Worm (Caenorhabditis elegans) whole organism, dauer: ENCODE results near the gene dnj-16.

Experiments used
- unc-62 ChIP-seq: sonication (generic microtip); optimal IDR thresholded peaks from 2 replicates; lab custom pipeline; 2017; ENCODE audit warnings: missing biosample characterization, missing genetic modification reagents, missing genetic modification characterization

dnj-16 gene

DNA sequence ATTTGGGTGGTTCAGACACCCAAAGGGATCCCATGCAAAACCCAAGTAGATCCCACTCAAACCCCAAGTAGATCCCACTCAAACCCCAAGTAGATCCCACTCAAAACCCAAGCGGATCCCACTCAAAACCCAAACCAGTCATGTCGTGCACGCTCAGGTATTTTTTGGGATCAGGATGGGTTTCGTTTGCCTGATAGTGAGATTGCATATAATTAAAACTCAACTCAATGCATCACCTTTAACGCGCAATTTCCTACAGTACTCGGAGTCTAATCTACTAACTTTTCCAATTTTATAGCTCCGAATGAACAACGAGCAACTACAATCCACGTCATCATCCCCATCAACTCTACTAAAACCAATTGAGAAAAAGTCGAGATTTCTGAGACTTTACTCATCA is 18.2 kb downstream of the dnj-16 start, which contains the start of gene phlp-2:
Gene phlp-2, plus strand, starts transcription at position 301 of the 400 bp plus-strand sequence.
- TF ChIP-seq unc-62 (GFP tag; lab: Kevin White, UChicago): no peak

DNA sequence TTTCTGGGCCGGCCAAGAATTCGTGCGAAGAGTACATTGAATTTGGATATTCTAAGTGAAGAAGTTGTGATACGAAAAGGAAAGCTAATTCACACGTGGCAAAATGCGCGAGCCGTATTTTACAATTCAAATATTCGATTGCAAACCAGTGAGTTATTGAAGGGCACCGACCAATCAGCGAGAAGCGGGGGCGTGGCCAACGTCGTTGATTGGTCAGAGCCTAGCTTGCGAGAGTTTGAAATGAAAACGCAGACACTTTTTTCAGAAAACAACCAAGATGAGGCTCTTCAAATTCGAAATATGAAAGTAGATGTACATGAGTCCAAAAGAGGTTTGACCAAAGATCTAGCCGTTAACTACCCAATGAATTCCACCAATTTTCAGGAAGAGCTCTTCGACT is 19.7 kb downstream of the dnj-16 start:
- TF ChIP-seq unc-62 (GFP tag; lab: Kevin White, UChicago): no peak

DNA sequence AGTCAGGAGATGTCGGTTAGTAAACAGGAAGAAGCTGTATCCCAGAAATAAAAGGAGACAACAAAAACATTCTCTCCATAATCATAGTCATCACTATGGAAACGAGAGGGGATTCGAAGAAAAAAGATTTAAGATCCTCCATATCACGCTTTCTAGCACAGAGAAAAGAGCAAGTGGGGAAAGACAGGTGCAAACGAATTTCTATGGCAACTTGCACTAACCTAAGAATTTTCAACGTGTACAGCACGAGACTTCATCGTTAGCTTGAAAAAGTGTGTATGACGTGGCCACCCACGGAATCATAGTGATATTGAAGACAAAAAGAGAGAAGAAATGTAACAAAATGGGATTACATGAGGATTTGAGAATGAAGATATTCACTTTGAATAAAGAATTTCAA is 29.9 kb downstream of the dnj-16 start:
- TF ChIP-seq unc-62 (GFP tag; lab: Kevin White, UChicago): no peak

DNA sequence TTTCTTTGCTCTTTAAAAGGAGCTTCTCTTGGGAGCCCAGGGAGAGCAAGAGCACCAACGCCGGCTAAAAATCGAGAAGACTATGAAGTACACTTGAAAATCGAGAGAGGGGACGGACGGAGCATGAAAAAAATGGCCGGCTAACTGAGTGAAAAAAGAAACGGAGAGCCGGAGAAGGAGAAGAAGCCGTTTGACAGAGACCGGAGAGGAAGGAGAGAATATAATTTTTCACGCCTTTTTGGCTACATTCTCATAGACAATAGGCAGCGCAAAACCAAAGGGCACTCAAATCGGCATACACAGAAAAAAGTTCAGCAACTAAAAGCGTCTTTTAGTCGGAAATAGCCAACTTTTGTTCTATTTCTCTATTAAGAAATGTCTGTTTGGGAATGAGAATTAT is 30.6 kb downstream of the dnj-16 start:
- no peak for TF ChIP-seq unc-62 (GFP tag; lab: Kevin White, UChicago)

DNA sequence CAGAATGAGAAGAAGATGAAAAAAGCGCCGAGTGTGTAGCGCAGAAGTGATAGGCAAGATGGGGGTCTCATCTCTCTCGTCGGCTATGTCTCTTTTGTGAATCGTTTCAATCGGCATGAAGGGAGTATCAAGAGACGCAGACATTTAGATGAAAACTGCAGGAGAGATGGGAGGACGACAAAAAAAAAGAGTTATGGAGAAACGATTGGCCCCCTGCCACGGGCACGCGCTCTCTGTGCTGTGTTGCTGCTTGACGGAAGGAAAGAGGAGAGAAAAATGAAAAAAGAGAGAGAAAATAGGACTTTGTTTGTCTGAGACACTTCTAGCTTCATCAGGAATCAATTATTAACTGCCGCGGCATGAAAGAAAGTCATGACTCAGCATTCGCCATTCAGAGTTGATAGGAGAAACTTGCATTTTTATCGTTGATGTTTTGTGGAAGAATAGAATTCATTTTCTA is 32.8 kb downstream of the dnj-16 start:
- TF ChIP-seq unc-62 (GFP tag; lab: Kevin White, UChicago): no peak

DNA sequence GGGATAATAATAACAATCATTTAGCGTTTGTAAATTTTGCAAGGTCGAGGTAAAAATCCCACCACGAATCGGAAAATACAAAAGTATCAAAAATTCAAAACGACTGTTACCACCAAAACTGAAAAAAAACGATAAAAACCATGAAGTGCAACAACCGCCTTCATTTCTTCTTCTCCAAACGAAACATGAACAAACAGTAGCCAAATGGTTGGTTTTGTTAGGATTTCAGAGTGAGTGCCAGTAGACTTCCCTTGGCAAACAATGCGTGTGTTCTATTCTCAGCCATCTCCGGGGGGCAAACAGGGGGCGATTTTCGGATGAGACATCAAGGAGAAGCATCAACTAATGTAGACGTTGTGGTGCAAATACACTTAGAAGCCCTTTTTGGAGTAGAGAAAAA is 33.8 kb downstream of the dnj-16 start:
- TF ChIP-seq unc-62 (GFP tag; lab: Kevin White, UChicago): no peak

DNA sequence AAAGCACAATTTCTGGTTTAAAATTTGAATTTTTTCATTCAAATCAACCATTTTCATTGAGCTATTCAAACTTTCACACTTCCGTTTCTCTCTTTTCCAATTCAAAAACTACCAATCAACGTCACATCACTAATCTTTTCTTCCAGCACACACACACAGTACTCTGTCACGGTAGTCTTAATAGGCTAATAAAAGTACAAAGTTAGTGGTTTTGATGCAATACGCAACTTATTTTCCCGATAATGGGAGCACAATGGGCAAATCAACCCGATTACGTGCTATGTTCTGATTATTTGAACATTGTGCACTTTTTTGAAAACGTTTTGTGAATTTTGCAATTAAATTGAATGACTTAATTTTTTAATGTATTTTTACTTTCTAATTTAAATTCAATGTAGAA is 36.4 kb downstream of the dnj-16 start:
- TF ChIP-seq unc-62 (GFP tag; lab: Kevin White, UChicago): no peak

DNA sequence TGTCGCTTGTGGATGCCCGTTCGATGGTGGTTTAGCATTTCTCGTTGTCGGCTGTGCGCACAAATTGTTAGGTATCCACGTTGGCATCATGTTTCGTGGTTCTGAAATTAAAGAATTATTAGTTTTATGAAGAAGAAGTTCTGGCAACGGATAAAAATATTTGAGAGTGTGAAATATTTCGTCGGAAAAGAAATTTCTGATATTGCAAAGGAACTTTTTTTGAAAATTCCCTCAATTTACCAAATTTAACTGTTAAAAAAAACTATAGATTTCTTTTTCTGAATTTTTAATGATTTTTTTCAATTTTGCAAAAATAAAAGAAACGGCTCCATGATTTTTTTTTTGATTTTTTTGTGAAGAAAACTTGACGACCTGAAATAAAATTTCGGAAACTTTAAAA is 37.1 kb downstream of the dnj-16 start, which contains the start of gene mpk-1:
Gene mpk-1, minus strand, starts transcription at position 101 of the 400 bp plus-strand sequence.
- no peak for TF ChIP-seq unc-62 (GFP tag; lab: Kevin White, UChicago)

DNA sequence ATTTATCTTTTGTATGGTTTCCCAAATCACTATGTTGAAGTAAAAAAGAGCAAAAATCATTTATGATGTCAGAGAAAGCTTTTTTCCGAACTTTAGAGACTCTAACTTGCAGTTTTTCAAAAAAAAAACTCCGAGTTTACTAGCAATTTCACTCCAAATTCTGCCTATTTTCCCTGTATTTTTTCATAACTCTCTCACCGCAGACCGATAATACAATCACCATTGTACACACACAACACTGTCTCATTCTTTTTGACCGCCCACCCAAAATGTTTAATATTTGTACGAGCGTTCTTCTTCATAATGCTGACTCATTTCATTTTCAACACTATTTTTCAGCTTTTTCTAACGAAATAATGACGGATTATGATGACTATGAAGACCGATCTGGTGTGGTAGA is 37.9 kb downstream of the dnj-16 start, which contains the start of gene F43C1.5:
Gene F43C1.5, plus strand, starts transcription at position 301 of the 400 bp plus-strand sequence.
- no peak for TF ChIP-seq unc-62 (GFP tag; lab: Kevin White, UChicago)

DNA sequence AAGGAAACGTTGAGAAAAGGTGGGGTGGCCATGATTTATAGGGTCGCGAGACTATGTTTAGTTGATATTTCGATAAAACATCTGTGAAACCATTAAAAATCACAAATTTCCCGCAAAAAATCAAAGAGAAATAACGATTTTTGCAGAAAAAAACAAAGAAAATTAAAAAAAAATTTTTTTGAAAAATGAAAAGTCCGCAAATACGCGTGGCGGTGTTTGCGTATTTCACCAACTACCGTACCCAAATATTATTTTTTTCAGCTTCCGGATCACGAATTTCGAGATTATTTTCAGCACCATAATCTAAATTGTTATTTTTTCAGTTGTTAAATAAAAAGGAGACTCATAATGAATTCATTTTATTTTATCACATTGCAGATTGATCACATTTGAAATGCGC is 39.2 kb downstream of the dnj-16 start:
- TF ChIP-seq unc-62 (GFP tag; lab: Kevin White, UChicago): no peak

DNA sequence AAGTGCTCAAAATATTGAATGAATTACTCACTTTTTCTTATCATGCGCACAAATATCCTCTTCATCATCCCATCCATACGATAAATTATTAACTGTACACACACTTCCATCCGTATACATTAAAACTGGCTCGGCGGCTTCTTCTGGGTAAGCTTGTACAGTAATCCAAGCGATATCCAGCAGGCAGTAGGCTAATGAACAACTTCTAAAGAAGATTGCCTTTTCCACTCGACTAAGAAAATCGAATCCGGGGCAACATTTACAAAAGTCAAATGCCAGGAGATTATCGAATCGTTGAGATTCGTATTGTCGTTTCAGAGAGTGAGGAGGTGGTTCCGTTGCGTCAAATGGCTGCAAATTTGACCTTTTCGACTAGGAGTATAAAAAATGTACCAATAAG is 40.4 kb downstream of the dnj-16 start:
- no peak for TF ChIP-seq unc-62 (GFP tag; lab: Kevin White, UChicago)

DNA sequence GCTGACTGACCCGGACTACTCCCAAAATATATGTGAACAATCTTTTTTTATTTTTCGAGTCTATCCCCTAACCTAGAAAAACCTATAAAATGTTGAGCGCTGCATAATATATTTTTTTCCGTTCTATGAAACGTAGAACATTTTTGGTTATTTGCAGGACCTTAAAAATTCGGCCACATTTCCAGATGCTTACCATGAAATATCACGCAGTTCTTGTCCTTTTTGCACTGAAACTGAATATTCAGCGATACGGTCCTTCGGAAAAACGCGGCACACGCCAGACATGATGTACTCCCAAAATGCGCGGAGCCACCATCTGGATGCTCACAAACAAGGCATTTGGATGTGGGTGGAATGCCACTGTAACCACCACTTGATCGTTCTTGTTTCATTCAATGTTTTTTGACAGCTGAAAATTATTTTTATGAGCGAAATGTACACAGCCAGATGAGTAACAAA is 41.9 kb downstream of the dnj-16 start, which contains the start of gene nhr-20:
Gene nhr-20, minus strand, starts transcription at position 409 of the 459 bp plus-strand sequence.
- no peak for TF ChIP-seq unc-62 (GFP tag; lab: Kevin White, UChicago)

DNA sequence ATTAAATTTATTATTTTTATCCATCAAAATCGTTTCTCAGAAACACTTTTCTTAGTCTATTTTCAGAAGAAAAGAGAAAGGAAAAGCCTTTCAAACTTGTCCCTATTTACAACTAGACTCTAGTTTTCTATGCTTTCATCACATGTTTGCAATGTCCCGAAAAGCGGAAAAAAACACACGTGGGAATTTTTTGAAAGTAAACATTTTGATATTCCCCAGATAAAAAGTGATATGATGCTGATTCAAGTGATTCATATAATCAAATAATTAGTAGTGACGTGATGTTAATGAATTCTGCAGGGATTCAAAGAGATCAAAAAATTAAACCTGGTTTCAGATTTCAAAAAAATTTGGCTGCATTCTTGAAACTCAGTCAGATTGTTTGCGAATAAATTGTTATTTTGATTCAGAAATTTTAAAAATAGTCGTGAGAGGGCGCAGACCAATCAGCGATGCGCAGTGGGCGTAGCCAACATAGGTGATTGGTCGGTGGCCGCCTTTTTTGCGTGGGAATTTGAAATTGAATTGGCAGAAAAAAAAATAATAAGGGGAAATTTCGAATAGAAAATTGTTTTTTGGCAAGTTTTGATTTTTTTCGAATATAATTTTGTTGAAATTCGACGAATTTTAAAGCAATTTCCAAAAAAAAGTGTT is 43.8 kb downstream of the dnj-16 start:
- TF ChIP-seq unc-62 (GFP tag; lab: Kevin White, UChicago): no peak

DNA sequence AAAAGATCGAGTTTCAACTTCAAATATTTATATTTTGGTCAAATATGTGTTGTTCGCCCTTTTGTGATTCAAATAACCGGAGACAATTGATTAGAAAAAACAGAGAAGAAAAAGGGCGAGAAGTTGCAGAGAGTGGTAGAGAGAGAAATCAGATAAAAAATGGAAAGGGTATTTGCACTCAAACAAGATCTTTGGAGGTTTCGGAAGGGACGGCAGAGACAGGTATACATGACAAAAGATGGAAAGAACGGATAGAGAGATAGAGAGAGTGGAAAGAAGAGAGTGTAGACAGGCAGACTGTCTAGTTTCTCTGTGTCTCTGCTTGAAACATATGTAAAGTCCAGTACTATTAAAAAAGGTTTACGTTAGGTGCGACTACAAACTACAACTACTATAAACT is 45.2 kb downstream of the dnj-16 start:
- TF ChIP-seq unc-62 (GFP tag; lab: Kevin White, UChicago): no peak

DNA sequence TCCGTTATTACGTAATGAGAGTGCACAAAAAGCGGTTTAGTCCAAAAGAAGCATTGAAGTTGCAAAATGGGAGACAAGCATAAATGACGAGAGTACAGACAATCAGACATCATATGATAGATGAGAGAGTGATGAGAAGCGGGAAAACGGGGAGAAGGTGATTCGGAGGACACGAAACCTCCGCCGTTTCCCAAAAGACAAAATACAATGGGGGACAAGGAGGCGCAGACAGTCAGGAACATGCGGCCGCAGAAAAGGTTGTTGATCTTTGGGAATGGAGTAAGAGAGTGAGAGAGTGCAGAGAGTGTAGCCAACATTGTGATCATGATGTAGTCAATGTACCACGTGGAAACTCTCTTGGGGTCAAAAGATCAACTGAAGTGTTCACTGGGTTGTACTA is 46.7 kb downstream of the dnj-16 start:
- no peak for TF ChIP-seq unc-62 (GFP tag; lab: Kevin White, UChicago)

DNA sequence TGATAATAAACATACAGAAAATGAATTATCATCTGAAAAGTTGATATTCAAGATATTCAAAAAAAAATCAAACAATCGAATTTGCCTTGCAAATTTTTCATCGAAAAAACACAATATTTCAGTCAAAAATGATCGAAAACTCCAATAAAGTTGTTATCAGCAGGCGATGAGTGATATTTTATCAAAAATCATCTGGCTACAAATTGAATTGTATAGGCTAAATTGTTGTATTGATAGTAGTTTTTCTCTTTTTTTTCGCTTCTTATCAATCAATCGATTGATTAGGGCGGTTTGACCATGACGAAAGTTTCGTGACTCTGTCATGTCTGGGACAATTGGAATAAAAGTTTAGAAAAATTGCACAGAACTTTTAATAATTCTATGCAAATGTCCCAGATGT is 49.2 kb downstream of the dnj-16 start:
- no peak for TF ChIP-seq unc-62 (GFP tag; lab: Kevin White, UChicago)

DNA sequence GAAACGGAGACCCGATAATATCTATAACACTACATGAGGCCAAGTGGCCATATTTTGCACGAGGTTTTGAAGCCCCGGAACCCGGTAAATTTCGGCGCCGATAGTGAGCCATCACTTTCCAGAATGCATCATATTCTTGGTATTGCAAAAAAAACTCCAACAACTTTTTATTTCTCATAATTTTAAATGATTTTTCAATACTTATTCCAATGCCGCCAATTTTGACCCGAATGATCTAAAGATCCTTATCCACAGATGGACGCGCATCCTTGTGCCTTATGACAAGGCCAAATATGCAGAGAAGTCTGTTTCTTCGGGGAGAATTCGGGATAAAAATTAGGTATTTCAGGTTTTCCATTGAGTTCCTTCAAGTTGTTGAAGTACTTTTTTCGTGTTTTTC is 50.2 kb downstream of the dnj-16 start:
- TF ChIP-seq unc-62 (GFP tag; lab: Kevin White, UChicago): no peak
